Worm (Caenorhabditis elegans): ENCODE data around the gene F17C11.6.

F17C11.6 gene

DNA sequence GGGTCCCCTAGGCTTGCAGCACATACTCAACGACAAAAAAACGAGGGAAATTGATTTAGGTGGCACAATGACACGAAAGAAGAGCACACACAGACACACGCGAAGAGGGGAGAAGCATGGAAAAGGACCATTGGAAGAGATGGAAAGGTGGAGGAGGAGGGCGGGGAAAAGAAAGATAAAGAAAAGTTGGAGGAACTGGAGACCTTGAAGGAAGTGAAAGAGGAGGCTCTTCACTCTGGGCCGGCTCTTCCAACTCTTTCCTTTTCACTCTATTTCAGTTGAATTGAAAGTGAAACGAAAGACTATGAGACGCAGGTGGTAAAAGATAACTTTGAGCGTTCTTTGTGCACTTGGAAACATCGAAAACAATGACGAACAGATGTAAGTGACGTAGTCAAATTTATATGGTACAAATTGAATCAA is 6.5 kb downstream of the F17C11.6 start (continued):
- TF ChIP-seq skn-1 (tag; optimal IDR thresholded peaks at IDR 0.05) = no peak
- TF ChIP-seq ceh-82 (tag; optimal IDR thresholded peaks at IDR 0.05) = no peak

DNA sequence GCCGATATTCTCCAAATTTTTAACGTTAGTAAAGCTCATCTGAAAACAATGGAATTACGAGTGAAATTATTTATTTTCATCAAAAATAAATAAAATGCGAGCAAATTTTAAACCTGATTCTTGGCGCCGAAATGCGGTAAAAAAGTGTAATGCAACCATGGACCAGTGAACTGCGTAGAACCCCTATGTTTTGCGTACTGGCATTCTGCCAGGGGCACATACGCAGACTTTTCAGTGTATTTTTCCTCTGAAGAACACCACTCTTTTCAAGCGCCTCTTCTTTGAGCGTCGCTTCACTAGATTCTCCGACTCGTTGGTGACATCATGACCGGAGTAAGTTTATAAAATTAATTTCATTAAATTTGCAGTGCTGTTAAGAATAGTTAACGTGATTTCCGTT is 10.6 kb downstream of the F17C11.6 start, which contains the start of the genes ctf-4 and eef-1G:
ctf-4 (minus strand) TSS at position 39 of the 400 bp plus-strand sequence.
eef-1G (plus strand) TSS at position 219 of the 400 bp plus-strand sequence.
- no peak for TF ChIP-seq F26F4.8 (GFP tag; conservative IDR thresholded peaks at IDR 0.05)
- TF ChIP-seq zfp-3 (GFP tag; conservative IDR thresholded peaks at IDR 0.05) = peak; percentile 83
- TF ChIP-seq daf-16 (GFP tag; optimal IDR thresholded peaks at IDR 0.05) = peak; percentile 64 to 89
- TF ChIP-seq daf-16 (tag; optimal IDR thresholded peaks at IDR 0.05) = peak; percentile 86
- TF ChIP-seq Y105C5A.15 (GFP tag; IDR thresholded peaks at IDR 0.05) = no peak
- TF ChIP-seq zip-11 (GFP tag; IDR thresholded peaks at IDR 0.05) = no peak
- TF ChIP-seq ces-1 (GFP tag; optimal IDR thresholded peaks at IDR 0.05) = no peak
- TF ChIP-seq madf-5 (GFP tag; IDR thresholded peaks at IDR 0.05) = no peak
- peak; percentile 85; the same call in 1 of the 2 replicates for TF ChIP-seq tra-1 (GFP tag; IDR thresholded peaks at IDR 0.05)
- peak; percentile 84 for TF ChIP-seq unc-130 (GFP tag; optimal IDR thresholded peaks at IDR 0.05)
- TF ChIP-seq ctbp-1 (GFP tag; IDR thresholded peaks at IDR 0.05) = peak; percentile 92
- peak; percentile 95 for TF ChIP-seq rbr-2 (tag; optimal IDR thresholded peaks at IDR 0.05)
- TF ChIP-seq dmd-9 (GFP tag; IDR thresholded peaks at IDR 0.05) = peak; percentile 74
- TF ChIP-seq nhr-237 (tag; optimal IDR thresholded peaks at IDR 0.05) = peak; percentile 12
- TF ChIP-seq Y75B8A.6 (GFP tag; IDR thresholded peaks at IDR 0.05) = peak; percentile 73; the same call in 1 of the 2 replicates
- peak; percentile 91 for TF ChIP-seq hlh-30 (tag; optimal IDR thresholded peaks at IDR 0.05; ENCODE audit: insufficient read depth)
- no peak for TF ChIP-seq ceh-28 (tag; optimal IDR thresholded peaks at IDR 0.05)
- no peak for TF ChIP-seq daf-19 (GFP tag; conservative IDR thresholded peaks at IDR 0.05)
- TF ChIP-seq madf-9 (GFP tag; conservative IDR thresholded peaks at IDR 0.05) = peak; percentile 87; the same call in 1 of the 2 replicates
- TF ChIP-seq attf-4 (tag; optimal IDR thresholded peaks at IDR 0.05) = no peak
- TF ChIP-seq lir-3 (tag; optimal IDR thresholded peaks at IDR 0.05) = peak; percentile 6
- TF ChIP-seq egl-43 (GFP tag; IDR thresholded peaks at IDR 0.05) = peak; percentile 60; the same call in 1 of the 2 replicates
- TF ChIP-seq mdl-1 (tag; optimal IDR thresholded peaks at IDR 0.05) = peak in 1 of 2 experiments; percentile 76
- TF ChIP-seq dve-1 (tag; optimal IDR thresholded peaks at IDR 0.05; ENCODE audit: insufficient read depth) = peak; percentile 98
- TF ChIP-seq mes-2 (tag; optimal IDR thresholded peaks at IDR 0.05; ENCODE audit: poor library complexity, severe bottlenecking) = peak; percentile 93
- TF ChIP-seq pqm-1 (tag; optimal IDR thresholded peaks at IDR 0.05) = peak; percentile 78
- no peak for TF ChIP-seq R02D3.7 (tag; optimal IDR thresholded peaks at IDR 0.05)
- TF ChIP-seq unc-62 (GFP tag; optimal IDR thresholded peaks at IDR 0.05 in 1 of 2) = peak in 1 of 2 experiments; percentile 97
- no peak for TF ChIP-seq unc-62 (tag; optimal IDR thresholded peaks at IDR 0.05)
- TF ChIP-seq D1046.2 (GFP tag; IDR thresholded peaks at IDR 0.05) = no peak
- TF ChIP-seq arid-1 (GFP tag; conservative IDR thresholded peaks at IDR 0.05) = peak; percentile 87
- TF ChIP-seq T20F7.1 (GFP tag; optimal IDR thresholded peaks at IDR 0.05) = peak; percentile 91
- TF ChIP-seq gei-8 (GFP tag; optimal IDR thresholded peaks at IDR 0.05) = no peak
- no peak for TF ChIP-seq nhr-111 (GFP tag; optimal IDR thresholded peaks at IDR 0.05)
- TF ChIP-seq lim-7 (GFP tag; IDR thresholded peaks at IDR 0.05) = no peak
- peak; percentile 31 for TF ChIP-seq set-16 (GFP tag; IDR thresholded peaks at IDR 0.05)
- peak; percentile 32 for TF ChIP-seq snpc-4 (tag; optimal IDR thresholded peaks at IDR 0.05)
- no peak for TF ChIP-seq daf-8 (GFP tag; IDR thresholded peaks at IDR 0.05)
- TF ChIP-seq ama-1 (optimal IDR thresholded peaks at IDR 0.05) = peak; percentile 83
- peak; percentile 79 for TF ChIP-seq F10B5.3 (tag; optimal IDR thresholded peaks at IDR 0.05)
- peak; percentile 99 for TF ChIP-seq lin-38 (GFP tag; IDR thresholded peaks at IDR 0.05)
- TF ChIP-seq nhr-11 (tag; optimal IDR thresholded peaks at IDR 0.05) = peak; percentile 98
- TF ChIP-seq nhr-41 (GFP tag; IDR thresholded peaks at IDR 0.05) = 0 out of 2 replicates have a peak, but pooled peaks have one; percentile 23
- TF ChIP-seq daf-12 (tag; optimal IDR thresholded peaks at IDR 0.05) = no peak
- no peak for TF ChIP-seq sdz-12 (GFP tag; optimal IDR thresholded peaks at IDR 0.05)
- TF ChIP-seq ceh-82 (tag; optimal IDR thresholded peaks at IDR 0.05) = no peak
- TF ChIP-seq egl-27 (tag; optimal IDR thresholded peaks at IDR 0.05) = peak; percentile 64
- peak; percentile 97 for TF ChIP-seq nhr-6 (tag; optimal IDR thresholded peaks at IDR 0.05)
- peak; percentile 87 for TF ChIP-seq mxl-3 (GFP tag; optimal IDR thresholded peaks at IDR 0.05)

Measured in whole organism, L4 larva.